Fruit fly (Drosophila melanogaster) Kc167 (cell line): ENCODE measurements around the gene CG15553.

Experiments
- psq ChIP-seq: fragments of >200 bp; optimal IDR thresholded peaks from 2 replicates; lab custom pipeline; 2017; ENCODE audit warnings: missing external identifiers
- ttk ChIP-seq: sonication (Bioruptor generic); optimal IDR thresholded peaks from 2 replicates; lab custom pipeline; 2017; ENCODE audit warnings: missing external identifiers

DNA sequence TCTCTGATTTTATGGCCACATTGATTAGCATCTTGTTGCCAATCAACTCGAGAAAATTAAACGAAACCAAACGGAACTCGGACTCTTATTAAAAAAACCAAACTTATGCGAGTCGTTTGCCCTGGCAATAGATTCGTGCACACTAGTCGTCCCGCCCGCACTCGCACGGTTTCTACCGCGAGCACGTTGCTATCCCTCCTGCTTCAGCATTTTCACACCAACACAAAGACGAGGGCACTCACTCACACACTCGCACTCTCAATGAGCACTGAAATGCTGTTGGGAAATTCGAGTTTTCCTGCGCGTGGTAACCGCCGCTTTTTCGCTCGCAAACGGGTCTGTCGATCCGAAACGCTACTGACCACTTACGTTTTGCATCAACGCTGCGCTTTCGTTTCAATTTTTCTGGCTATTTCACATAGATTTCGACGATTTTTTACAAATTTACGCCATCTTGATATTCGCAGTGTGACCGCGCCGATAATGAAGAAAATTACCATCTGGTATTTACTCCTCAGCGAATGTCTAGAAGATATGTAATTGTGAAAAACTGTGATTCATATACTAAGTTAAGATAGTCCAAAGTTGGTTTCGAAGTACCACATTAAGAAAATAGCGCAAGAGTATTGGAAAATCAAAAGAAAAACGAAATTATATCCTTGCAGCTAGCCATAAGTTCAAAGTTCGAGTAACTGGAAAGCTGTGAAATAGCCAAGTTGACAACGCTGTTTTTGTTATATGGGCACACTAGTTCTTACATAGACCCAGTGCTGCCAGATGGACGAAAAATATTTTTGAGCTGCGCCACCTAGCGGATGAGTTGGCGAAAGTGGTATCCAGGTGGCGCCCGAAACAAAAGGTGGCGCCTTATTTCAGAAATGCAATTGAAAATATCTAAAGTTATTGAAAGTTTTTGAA lies 40.0 kb downstream of the CG15553 start, which contains the start of gene dco:
- TF ChIP-seq psq (lab: Kevin White, UChicago) (no peak), ttk (lab: Kevin White, UChicago) (no peak)
